Fruit fly (Drosophila melanogaster): ENCODE data around the gene Naa20B.
A peak's percentile ranks its signal among the peaks of the same experiment; 100 is the strongest.

The Naa20B gene

dm6 chr2L:13290276-13291065, 33.2 kb downstream of the Naa20B start (continued):
- TF ChIP-seq fd102C (GFP tag; optimal IDR thresholded peaks at IDR 0.05) (peak; percentile 23), CG18619 (GFP tag; optimal IDR thresholded peaks at IDR 0.05) (peak; percentile 88), gcm2 (GFP tag; optimal IDR thresholded peaks at IDR 0.05) (no peak), Nf-YC (tag; optimal IDR thresholded peaks at IDR 0.05) (peak; percentile 65), cg (GFP tag; optimal IDR thresholded peaks at IDR 0.05) (no peak), seq (GFP tag; IDR thresholded peaks at IDR 0.05) (peak; percentile 81; the same call in 1 of the 2 replicates), pum (GFP tag; optimal IDR thresholded peaks at IDR 0.05) (no peak), corto (GFP tag; optimal IDR thresholded peaks at IDR 0.05) (no peak), Dp (GFP tag; optimal IDR thresholded peaks at IDR 0.05) (peak; percentile 13), Hr78 (GFP tag; optimal IDR thresholded peaks at IDR 0.05) (peak in 1 of 2 experiments; percentile 45), gsb (GFP tag; IDR thresholded peaks at IDR 0.05) (peak; percentile 63), CG16813 (GFP tag; IDR thresholded peaks at IDR 0.05; ENCODE audit: partially characterized antibody) (0 out of 3 replicates have a peak, but pooled peaks have one; percentile 29), HHEX (GFP tag; optimal IDR thresholded peaks at IDR 0.05) (peak; percentile 88), tgo (GFP tag; IDR thresholded peaks at IDR 0.05) (peak; percentile 32; the same call in 1 of the 3 replicates), CG1602 (GFP tag; optimal IDR thresholded peaks at IDR 0.05) (peak; percentile 13), peb (GFP tag; IDR thresholded peaks at IDR 0.05) (no peak), oc (tag; optimal IDR thresholded peaks at IDR 0.05) (peak; percentile 80), ssp (GFP tag; IDR thresholded peaks at IDR 0.05) (no peak), grau (tag; optimal IDR thresholded peaks at IDR 0.05) (peak; percentile 69), prd (optimal IDR thresholded peaks at IDR 0.05) (no peak), prd (GFP tag; IDR thresholded peaks at IDR 0.05) (peak; percentile 24; the same call in 1 of the 3 replicates), ERR (GFP tag; optimal IDR thresholded peaks at IDR 0.05) (no peak), CG10959 (GFP tag; IDR thresholded peaks at IDR 0.05) (no peak; the same call in 1 of the 2 replicates), unpg (GFP tag; optimal IDR thresholded peaks at IDR 0.05) (peak; percentile 87), CG13624 (GFP tag; optimal IDR thresholded peaks at IDR 0.05) (peak; percentile 11), fru (optimal IDR thresholded peaks at IDR 0.05) (no peak), p53 (GFP tag; optimal IDR thresholded peaks at IDR 0.05) (peak; percentile 52), CG1832 (GFP tag; optimal IDR thresholded peaks at IDR 0.05) (no peak), ro (GFP tag; IDR thresholded peaks at IDR 0.05) (no peak), CG7928 (GFP tag; optimal IDR thresholded peaks at IDR 0.05) (peak; percentile 71), CG12744 (GFP tag; optimal IDR thresholded peaks at IDR 0.05) (peak; percentile 67), CG4730 (GFP tag; IDR thresholded peaks at IDR 0.05) (no peak), CG14441 (GFP tag; IDR thresholded peaks at IDR 0.05) (peak; percentile 10; the same call in 1 of the 2 replicates), cwo (GFP tag; optimal IDR thresholded peaks at IDR 0.05) (peak; percentile 26), en (GFP tag; optimal IDR thresholded peaks at IDR 0.05) (peak; percentile 50), sr (GFP tag; IDR thresholded peaks at IDR 0.05) (peak; percentile 77), gce (GFP tag; IDR thresholded peaks at IDR 0.05) (no peak), bowl (GFP tag; IDR thresholded peaks at IDR 0.05) (peak; percentile 63; the same call in 1 of the 2 replicates), CG5953 (GFP tag; IDR thresholded peaks at IDR 0.05) (peak; percentile 75), lov (optimal IDR thresholded peaks at IDR 0.05) (no peak), lov (GFP tag; IDR thresholded peaks at IDR 0.05) (peak; percentile 66; the same call in 1 of the 3 replicates), twi (tag; optimal IDR thresholded peaks at IDR 0.05) (no peak), odd (GFP tag; optimal IDR thresholded peaks at IDR 0.05) (peak; percentile 95), Max (GFP tag; optimal IDR thresholded peaks at IDR 0.05) (peak; percentile 53), CG32767 (GFP tag; IDR thresholded peaks at IDR 0.05) (no peak), ewg (GFP tag; optimal IDR thresholded peaks at IDR 0.05) (peak; percentile 47), CG6272 (GFP tag; IDR thresholded peaks at IDR 0.05) (no peak), CG1647 (GFP tag; optimal IDR thresholded peaks at IDR 0.05) (no peak), sim (GFP tag; IDR thresholded peaks at IDR 0.05) (peak; percentile 75; the same call in 1 of the 2 replicates), CG3407 (GFP tag; optimal IDR thresholded peaks at IDR 0.05) (peak; percentile 89)

All from whole organism, embryonic.